Fruit fly (Drosophila melanogaster): ENCODE results near the gene CG31115.
A peak's percentile ranks its signal among the peaks of the same experiment; 100 is the strongest.

CG31115 gene

DNA sequence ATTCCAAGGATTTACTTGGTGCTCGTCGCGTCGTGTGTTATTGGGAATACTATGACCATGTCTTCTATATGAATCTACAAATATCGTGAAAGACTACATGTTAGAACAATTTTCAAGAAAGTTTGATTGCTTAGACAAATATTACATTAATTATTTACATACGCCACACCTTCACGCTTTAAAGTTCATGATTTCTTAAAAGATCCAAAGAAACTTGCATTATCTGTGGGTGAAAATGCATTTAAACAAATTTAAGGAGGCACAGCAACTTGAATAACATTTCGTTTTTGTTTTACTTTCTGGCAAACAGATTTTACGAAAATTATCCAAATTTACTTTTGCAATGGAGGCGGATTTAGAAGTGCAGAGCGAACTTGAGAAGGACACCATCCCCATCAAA, at the start of gene CG31115:
TSS of gene CG31115 (plus strand) at position 301 of the 400 bp plus-strand sequence.
- TF ChIP-seq CTCF (optimal IDR thresholded peaks at IDR 0.05): no peak
- TF ChIP-seq CG8478 (optimal IDR thresholded peaks at IDR 0.05): no peak

DNA sequence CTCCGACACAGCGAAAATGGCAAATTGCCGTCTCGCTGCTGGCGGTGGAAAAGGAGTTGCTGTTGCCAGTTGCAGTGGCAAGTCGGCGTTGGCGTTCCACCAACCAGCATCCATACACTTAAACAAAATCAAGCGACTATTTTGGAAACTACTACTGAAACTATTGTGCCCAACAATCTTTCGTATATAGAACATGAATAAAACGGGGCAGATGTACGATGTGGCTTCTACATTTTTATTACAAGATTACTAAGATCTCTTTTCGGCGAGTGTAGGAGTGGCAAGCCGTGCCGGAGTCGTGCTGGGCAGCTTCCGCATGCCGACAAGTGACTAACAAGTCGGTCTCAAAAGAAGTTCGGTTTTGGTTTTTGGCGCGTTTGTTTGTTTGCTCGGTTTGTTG, 40.2 kb upstream of the CG31115 start:
- TF ChIP-seq CG8478 (optimal IDR thresholded peaks at IDR 0.05) (no peak), CTCF (optimal IDR thresholded peaks at IDR 0.05) (no peak)

DNA sequence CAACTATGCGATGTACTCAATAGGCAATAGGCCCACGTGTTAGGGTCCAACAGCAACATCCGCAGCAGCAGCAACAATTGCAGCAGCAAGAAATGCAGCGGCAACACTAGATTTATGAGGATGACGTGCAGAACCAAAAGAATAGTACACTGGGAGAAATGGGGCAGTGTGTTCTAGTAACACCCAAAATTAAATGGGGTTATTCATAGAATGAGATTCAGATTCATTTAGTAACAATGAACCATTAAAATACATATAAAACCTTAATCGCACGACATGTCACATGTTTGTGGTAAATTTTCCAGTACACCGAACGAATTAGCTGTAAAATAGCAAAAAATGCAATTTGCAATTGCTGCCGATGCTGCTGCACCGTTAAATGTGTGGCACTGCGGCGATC, 39.5 kb upstream of the CG31115 start:
- no peak for TF ChIP-seq CTCF (optimal IDR thresholded peaks at IDR 0.05)
- no peak for TF ChIP-seq CG8478 (optimal IDR thresholded peaks at IDR 0.05)

DNA sequence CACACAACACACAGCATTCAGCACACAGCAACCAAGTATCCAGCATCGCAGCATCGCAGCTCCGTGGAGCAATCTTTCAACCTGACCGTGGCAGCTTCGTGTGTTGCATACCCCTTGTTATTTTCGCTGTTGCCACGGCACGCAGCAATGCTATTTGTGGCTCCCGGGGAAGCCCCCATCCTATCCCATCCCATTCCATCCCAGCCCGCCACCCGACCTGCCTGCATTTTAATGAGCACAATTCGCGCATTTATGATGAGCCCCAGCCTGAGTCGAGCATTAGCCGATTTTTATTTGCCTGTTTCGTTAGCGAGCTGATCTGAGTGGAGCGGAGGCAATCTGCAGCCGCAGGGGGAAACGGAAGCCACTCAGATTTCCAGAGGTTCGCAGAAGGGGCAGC, 37.2 kb upstream of the CG31115 start:
- TF ChIP-seq CG8478 (optimal IDR thresholded peaks at IDR 0.05) (no peak), CTCF (optimal IDR thresholded peaks at IDR 0.05) (no peak)

DNA sequence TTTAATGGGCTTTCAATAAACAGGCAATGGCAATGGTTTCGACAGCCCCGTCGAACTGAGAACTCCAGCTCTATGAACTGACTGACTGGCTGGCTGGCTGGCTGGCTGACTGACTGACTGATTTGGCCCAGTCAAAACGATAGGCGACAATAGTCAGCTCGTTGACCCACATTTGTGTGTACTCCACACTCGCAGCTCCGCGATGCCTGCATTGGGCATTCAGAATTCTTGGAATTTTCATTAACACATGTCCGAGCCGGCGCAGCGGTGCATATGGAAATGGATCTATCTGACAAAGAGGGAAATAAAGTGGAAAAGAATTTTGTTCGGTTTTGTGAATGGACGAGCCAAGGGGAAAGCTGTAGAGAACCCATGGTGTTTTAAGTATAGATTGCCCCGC, 34.5 kb upstream of the CG31115 start:
- TF ChIP-seq CTCF (optimal IDR thresholded peaks at IDR 0.05) (no peak), CG8478 (optimal IDR thresholded peaks at IDR 0.05) (no peak)

DNA sequence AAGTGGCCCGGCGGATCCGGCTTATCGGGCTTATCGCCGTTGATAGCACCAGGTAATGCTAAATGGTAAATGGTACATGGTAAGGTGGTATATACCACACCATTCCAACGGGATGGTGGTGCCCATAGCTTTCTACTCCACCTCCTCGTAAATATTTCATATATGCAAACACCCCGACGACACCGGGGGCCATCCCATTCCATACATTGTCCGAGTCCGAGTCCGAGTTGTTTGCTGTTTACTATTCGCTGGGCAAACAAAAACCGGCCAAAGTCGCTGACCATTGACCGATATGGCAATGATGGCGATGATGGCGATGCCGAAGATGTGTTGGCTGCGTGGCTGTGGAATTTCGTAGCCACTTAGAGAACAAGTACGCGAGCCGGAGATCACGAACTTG, 32.7 kb upstream of the CG31115 start:
- TF ChIP-seq CTCF (optimal IDR thresholded peaks at IDR 0.05) (no peak), CG8478 (optimal IDR thresholded peaks at IDR 0.05) (no peak)

DNA sequence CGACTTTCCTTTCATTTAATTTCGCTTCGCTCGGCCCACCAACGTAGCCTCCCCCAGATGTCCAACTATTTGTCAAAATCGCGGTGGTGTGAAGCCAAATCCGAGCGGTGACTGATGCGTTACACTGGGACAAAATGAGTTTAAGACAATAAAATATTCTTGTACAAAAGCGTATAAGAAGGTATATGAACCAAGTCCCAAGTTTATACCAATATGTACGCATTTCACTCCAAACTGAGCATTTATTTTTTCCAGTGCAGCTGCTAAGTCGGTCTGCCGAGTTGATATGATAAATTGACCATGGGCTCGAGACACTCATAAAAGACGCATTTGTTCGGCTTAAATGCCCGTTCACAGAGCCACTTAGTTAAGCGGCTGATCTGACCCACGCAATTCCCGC, 32.0 kb upstream of the CG31115 start:
- TF ChIP-seq CG8478 (optimal IDR thresholded peaks at IDR 0.05) (no peak), CTCF (optimal IDR thresholded peaks at IDR 0.05) (no peak)

DNA sequence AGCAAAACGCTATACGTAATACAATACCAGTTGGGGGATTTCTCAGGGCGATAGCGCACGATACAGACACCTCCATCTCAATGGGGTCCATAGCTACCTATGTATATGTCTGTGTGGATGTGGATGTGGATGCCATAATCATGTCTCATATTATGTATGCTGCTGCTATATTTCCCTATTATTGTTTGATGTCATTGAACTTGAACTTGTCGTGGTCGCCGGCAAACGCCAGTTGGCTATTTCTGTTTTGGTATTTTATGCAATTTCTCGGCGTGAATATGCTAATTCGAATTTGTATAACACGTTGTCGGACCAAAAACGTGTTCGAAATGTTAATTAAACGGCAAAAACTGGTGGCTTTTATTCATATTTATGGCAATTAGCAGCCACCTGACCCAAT, 31.0 kb upstream of the CG31115 start:
- TF ChIP-seq CG8478 (optimal IDR thresholded peaks at IDR 0.05) (no peak), CTCF (optimal IDR thresholded peaks at IDR 0.05) (no peak)

DNA sequence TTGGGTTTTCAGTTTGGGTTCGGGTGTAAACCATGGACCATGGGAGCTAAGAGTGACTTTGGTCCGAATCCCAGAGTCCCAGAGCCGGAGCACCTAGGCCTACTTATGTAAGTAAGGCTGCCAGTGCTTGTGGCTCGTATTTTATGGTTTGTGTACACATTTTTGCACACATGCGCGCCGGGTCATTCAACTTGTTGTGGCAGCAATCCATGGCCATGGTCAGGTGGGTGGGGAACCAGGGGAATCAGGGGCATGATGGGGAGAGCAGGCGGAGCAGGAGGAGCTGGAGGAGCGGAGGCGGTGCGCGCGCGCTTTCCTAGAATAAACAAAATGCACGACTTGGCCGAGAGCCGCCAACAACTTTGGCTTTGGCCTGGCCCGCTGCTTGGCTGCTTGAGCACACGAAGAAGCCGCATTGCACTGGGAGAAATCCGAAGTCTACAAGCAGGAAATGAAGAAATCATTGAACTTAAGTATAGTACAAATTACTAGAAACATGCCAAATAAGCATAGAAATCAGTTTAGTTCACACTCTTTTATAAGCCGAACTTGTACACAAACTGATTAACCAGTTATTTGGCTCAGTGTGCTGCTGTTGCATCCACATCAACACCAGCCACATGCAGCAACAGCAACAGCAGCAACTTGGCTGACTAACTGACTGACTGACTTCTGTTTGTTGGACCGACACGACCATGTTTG, 26.8 kb upstream of the CG31115 start:
- TF ChIP-seq CG8478 (optimal IDR thresholded peaks at IDR 0.05) (no peak), CTCF (optimal IDR thresholded peaks at IDR 0.05) (no peak)

DNA sequence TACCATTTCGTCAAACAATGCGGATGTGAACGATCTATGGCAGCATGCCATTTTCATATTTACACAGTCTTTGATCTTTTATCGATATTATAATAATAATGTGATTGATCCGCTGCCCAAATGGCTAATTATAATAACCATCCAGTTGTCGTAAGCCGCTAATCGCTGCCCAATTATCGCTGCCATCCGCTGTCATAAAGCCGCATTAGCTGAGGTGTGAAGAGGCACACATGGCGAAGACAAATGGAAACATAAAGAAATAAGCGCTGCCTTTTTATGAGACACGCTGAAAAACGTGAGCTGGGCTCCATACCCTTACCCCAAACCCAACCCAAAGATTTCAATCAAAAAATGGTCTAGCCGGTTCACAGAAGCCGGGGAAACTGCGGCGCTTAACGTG, 24.7 kb upstream of the CG31115 start:
- TF ChIP-seq CG8478 (optimal IDR thresholded peaks at IDR 0.05): no peak
- TF ChIP-seq CTCF (optimal IDR thresholded peaks at IDR 0.05): no peak

DNA sequence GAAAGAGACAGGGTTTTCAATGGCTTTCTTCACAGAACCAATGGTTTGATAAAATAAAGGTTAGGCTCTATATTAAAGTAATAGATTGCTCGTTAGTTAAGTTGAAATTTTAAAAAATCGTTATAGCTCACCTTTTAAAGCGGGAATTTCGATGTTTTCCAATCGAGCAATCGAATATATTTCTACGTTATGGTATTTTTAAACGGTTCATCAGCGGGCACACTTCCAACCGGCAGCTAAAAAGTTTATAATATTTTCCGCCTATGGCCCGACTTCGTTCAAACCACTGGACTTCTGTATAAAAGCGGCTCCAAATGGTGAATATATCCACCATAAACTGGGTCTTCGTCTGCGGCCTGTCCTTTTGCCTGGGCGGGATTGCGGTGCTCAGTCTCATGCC, 13.7 kb upstream of the CG31115 start, which contains the start of gene beta4GalT7:
TSS of gene beta4GalT7 (plus strand) at position 201 of the 400 bp plus-strand sequence.
- no peak for TF ChIP-seq CG8478 (optimal IDR thresholded peaks at IDR 0.05)
- no peak for TF ChIP-seq CTCF (optimal IDR thresholded peaks at IDR 0.05)

DNA sequence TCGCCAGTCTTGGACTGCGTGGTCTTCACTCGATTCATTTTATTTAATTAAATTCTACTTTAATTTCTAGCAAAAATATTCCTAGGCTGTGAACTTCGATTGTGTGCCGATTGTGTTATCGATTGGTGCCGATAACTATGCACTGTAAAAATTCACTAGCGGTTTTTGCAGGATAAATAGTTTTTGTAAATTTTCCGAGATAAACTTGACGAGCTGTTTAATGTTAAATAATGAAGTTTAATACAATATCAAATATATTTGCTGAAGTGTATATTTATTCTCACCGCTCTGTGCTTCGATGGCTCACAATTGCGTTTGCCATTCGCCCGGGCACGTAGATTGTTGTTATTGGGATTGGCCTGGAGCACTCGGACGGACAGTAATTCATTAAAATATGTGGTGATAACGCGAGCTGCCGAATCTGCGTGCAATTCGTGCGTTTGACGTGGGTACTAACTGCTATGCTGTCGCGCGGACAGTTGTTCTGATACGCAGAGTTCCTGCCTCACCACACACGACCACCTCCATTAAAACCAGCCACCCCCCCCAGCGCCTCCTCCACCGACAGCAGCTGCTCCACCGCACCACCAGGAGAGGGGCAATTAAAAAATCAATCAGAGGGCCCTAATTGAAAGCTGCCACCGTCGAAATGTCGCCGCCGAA, 11.7 kb upstream of the CG31115 start, which contains the start of the genes EMC6 and Hr96:
TSS of gene EMC6 (minus strand) at position 123 of the 663 bp plus-strand sequence.
TSS of gene Hr96 (plus strand) at position 341 of the 663 bp plus-strand sequence.
- TF ChIP-seq CTCF (optimal IDR thresholded peaks at IDR 0.05) (no peak), CG8478 (optimal IDR thresholded peaks at IDR 0.05) (no peak)

DNA sequence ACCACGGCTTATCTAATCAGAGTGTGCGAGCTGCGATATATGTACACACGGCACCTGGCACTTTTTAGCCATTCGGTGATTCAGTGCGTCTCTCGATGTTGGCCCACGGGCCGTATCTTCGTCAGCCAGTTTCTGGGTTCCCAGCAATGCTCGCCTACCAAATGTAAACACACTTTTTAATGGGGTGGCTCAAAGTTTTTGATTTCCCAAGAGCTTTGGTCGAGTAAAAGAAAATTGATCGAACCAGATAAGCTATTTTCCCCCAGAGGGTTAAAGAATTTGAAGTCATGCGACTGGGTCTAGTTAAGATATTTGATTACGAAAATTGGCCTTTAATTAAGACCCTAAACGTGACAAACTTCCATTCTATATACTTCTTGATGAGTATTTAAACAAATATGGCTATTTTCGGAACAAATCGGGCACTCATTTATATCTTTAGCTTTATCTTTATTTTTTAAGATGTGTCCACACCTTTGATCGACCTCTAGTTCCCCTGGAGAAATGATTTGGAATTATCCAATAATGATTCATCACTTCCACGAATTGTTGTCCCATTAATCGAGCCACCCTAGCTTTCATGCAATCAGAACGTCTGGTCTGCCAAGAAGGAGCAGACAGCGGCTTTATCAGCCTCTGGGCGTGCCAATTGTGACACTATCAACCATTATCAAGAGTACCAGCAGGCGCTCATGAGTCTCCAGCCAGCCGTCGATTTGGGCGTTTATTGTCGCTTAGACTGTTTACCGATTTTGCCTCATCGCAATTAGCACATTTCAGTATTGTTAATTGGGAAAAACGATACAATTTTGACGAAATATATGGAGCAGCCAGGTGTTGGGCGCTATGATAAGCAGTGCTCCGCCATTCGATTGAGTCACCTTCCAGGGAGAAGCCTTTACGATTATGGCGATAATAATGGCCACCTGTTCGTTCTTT, 9.2 kb upstream of the CG31115 start:
- no peak for TF ChIP-seq CTCF (optimal IDR thresholded peaks at IDR 0.05)
- TF ChIP-seq CG8478 (optimal IDR thresholded peaks at IDR 0.05): no peak

DNA sequence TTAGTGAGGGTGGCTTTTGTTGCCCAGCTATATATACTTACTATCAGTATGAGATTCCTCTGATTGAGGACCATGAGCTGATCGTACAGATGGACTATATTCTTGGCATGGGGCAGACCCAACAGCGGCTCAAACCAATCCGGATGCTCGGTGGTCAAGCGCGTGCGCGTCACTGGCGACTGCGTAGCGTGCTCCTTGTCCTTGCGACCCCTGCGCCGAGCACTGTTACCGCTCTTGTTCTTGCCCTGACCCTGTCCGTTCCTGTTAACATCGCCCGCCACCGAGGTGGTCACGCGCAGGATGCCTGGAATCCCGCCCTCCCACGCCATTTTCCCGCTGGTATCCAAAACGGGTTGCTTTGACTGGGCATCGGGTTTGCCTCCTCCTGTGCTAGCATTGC, 4.1 kb upstream of the CG31115 start:
- no peak for TF ChIP-seq CTCF (optimal IDR thresholded peaks at IDR 0.05)
- TF ChIP-seq CG8478 (optimal IDR thresholded peaks at IDR 0.05): no peak

DNA sequence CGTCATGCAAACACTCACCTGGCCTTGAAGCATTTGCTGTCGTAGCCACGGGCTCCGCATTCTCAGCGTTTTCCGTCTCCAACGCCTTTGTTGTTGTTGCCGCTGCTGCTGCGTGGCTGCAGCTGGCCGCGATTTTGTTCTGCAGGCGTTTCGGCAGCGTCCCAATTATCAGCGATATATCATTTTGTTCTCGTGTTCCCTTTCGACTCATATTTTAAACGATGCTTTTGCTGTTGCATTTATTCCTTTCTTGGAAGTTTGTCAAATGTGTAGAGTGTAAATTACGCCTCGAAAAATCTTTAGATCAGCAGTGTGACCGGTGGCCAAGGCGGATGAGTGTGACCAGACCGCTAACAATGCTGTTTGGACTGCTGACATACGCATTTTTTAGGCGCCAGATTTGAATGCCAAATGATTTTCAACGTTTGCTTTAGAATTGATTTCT, 3.6 kb upstream of the CG31115 start, which contains the start of gene Smg6:
TSS of gene Smg6 (minus strand) at position 324 of the 445 bp plus-strand sequence.
- peak in 1 of 2 experiments; percentile 18 for TF ChIP-seq CTCF (optimal IDR thresholded peaks at IDR 0.05)
- no peak for TF ChIP-seq CG8478 (optimal IDR thresholded peaks at IDR 0.05)

All from S2 (cell line).